Worm (Caenorhabditis elegans) whole organism, L2 larva: Measurements from ENCODE around the gene K09F6.3.

Experiments used
- elt-1 ChIP-seq: fragments of 150-350 bp; optimal IDR thresholded peaks from 2 replicates; lab custom pipeline; 2014; ENCODE audit warnings: missing biosample characterization, missing genetic modification characterization
- fos-1 ChIP-seq: fragments of 150-350 bp; optimal IDR thresholded peaks from 2 replicates; lab custom pipeline; 2014; ENCODE audit warnings: missing biosample characterization, missing genetic modification characterization
- nhr-10 ChIP-seq: sonication (generic microtip); optimal IDR thresholded peaks from 2 replicates; lab custom pipeline; 2017; ENCODE audit warnings: missing biosample characterization, missing genetic modification characterization
- nhr-12 ChIP-seq: fragments of 150-350 bp; optimal IDR thresholded peaks from 2 replicates; lab custom pipeline; 2014; ENCODE audit warnings: missing biosample characterization, missing genetic modification characterization
- nhr-77 ChIP-seq: fragments of 150-350 bp; optimal IDR thresholded peaks from 2 replicates; lab custom pipeline; 2014; ENCODE audit warnings: missing biosample characterization, missing genetic modification characterization
- sma-9 ChIP-seq, 2 experiments: fragments of 150-350 bp in 1 of 2; sonication (generic microtip) in 1 of 2; optimal IDR thresholded peaks; 2 replicates each; lab custom pipeline; 2014 to 2016; ENCODE audit warnings: missing genetic modification characterization in 2 of 2, mild to moderate bottlenecking in 1 of 2, missing biosample characterization in 1 of 2, missing compliant biosample characterization in 1 of 2, missing genetic modification reagents in 1 of 2, moderate library complexity in 1 of 2
- snpc-4 ChIP-seq: fragments of 150-350 bp; optimal IDR thresholded peaks from 2 replicates; lab custom pipeline; 2014; ENCODE audit warnings: missing biosample characterization, missing genetic modification characterization
- ztf-11 ChIP-seq: sonication (generic microtip); optimal IDR thresholded peaks from 2 replicates; lab custom pipeline; 2017; ENCODE audit warnings: missing biosample characterization, missing genetic modification characterization

DNA sequence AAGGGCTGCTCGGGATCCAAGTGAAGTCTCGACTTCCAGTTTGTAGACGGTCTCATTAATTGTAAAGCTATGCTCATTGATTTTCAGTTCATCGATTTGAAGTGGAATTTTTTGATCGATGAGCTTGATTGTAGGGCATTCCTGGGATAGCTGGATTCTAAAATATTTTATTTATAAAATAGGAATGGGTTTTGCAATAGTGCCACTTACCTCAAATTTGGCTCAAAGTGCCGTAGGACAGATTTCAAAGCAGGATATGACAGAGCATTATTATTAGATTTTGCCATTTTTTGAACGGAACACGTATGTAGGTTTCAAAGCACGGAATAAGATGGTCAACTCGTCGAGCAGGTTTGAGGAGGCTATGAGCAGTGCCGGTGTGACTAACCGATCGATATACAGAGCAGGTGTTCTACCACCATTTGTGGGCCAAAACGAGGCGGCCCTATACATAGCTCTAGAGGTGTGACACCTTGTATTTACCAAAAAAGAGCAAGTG is 40.9 kb downstream of the K09F6.3 start, which contains the start of gene fbxc-25:
- TF ChIP-seq elt-1 (tag; lab: Kevin White, UChicago) (no peak), fos-1 (no peak), sma-9 (GFP tag; optimal IDR thresholded peaks at IDR 0.05; lab: Kevin White, UChicago) (no peak), sma-9 (tag; optimal IDR thresholded peaks at IDR 0.05; lab: Kevin White, UChicago) (no peak), snpc-4 (tag; lab: Kevin White, UChicago) (no peak), ztf-11 (tag; lab: Kevin White, UChicago) (no peak), nhr-77 (tag; lab: Kevin White, UChicago) (no peak), nhr-10 (tag; lab: Kevin White, UChicago) (no peak), nhr-12 (tag; lab: Kevin White, UChicago) (no peak)
